Worm (Caenorhabditis elegans) whole organism, mixed stage, embryonic: Measurements from ENCODE around the gene Y42G9A.2.

Experiments
- ceh-39 ChIP-seq: fragments of 150-350 bp; optimal IDR thresholded peaks from 2 replicates; lab custom pipeline; 2014; ENCODE audit warnings: missing biosample characterization, missing genetic modification characterization
- elt-3 ChIP-seq: fragments of 150-350 bp; optimal IDR thresholded peaks from 2 replicates; lab custom pipeline; 2014; ENCODE audit warnings: missing biosample characterization, missing genetic modification characterization
- flh-1 ChIP-seq: fragments of 200-800 bp; sonication (Bioruptor generic); optimal IDR thresholded peaks from 2 replicates; lab custom pipeline; 2018; ENCODE audit warnings: mild to moderate bottlenecking, missing genetic modification characterization, moderate library complexity, missing compliant biosample characterization
- hlh-1 ChIP-seq: fragments of 150-350 bp; optimal IDR thresholded peaks from 2 replicates; lab custom pipeline; 2014; ENCODE audit warnings: missing biosample characterization, missing genetic modification reagents, missing genetic modification characterization
- lin-13 ChIP-seq: fragments of 150-350 bp; optimal IDR thresholded peaks from 2 replicates; lab custom pipeline; 2014; ENCODE audit warnings: missing biosample characterization, missing genetic modification characterization
- mep-1 ChIP-seq: fragments of 150-350 bp; optimal IDR thresholded peaks from 2 replicates; lab custom pipeline; 2017; ENCODE audit warnings: missing biosample characterization, missing genetic modification reagents, missing genetic modification characterization, inconsistent platforms
- nhr-12 ChIP-seq: fragments of 150-350 bp; optimal IDR thresholded peaks from 2 replicates; lab custom pipeline; 2014; ENCODE audit warnings: missing biosample characterization, missing genetic modification characterization
- nhr-237 ChIP-seq: fragments of 150-350 bp; optimal IDR thresholded peaks from 2 replicates; lab custom pipeline; 2014; ENCODE audit warnings: missing biosample characterization, missing genetic modification characterization
- nhr-28 ChIP-seq: fragments of 150-350 bp; optimal IDR thresholded peaks from 2 replicates; lab custom pipeline; 2014; ENCODE audit warnings: missing biosample characterization, missing genetic modification characterization
- nhr-76 ChIP-seq: sonication (generic microtip); optimal IDR thresholded peaks from 2 replicates; lab custom pipeline; 2017; ENCODE audit warnings: missing biosample characterization, missing genetic modification characterization
- unc-62 ChIP-seq: fragments of 150-350 bp; optimal IDR thresholded peaks from 2 replicates; lab custom pipeline; 2014; ENCODE audit warnings: missing biosample characterization, missing genetic modification reagents, missing genetic modification characterization
- ztf-11 ChIP-seq: fragments of 150-350 bp; optimal IDR thresholded peaks from 2 replicates; lab custom pipeline; 2014; ENCODE audit warnings: missing biosample characterization, missing genetic modification characterization

- TF ChIP-seq mep-1 (tag; lab: Kevin White, UChicago) (no peak), ztf-11 (no peak), nhr-28 (tag; lab: Kevin White, UChicago) (no peak), lin-13 (tag; lab: Kevin White, UChicago) (no peak), ceh-39 (tag; lab: Kevin White, UChicago) (no peak), nhr-237 (tag; lab: Kevin White, UChicago) (no peak), nhr-76 (tag; lab: Kevin White, UChicago) (no peak), elt-3 (no peak), hlh-1 (tag; lab: Kevin White, UChicago) (no peak), nhr-12 (tag; lab: Kevin White, UChicago) (no peak), unc-62 (GFP tag; lab: Kevin White, UChicago) (no peak), flh-1 (GFP tag; lab: Kevin White, UChicago) (no peak)
Observed at ce11 chrIII:6148684-6149083, 698 bp downstream of the Y42G9A.2 start.
